Worm (Caenorhabditis elegans) whole organism, L4/young adult: ENCODE measurements around the gene F13B12.1.

Source experiments
- W03F9.2 ChIP-seq: fragments of 150-350 bp; optimal IDR thresholded peaks from 2 replicates; lab custom pipeline; 2014; ENCODE audit warnings: missing biosample characterization, missing genetic modification characterization
- dao-5 ChIP-seq: sonication (generic microtip); optimal IDR thresholded peaks from 2 replicates; lab custom pipeline; 2016; ENCODE audit warnings: missing genotype, missing genetic modification characterization, moderate library complexity, missing compliant biosample characterization
- him-1 ChIP-seq: sonication (generic microtip); optimal IDR thresholded peaks from 2 replicates; lab custom pipeline; 2016; ENCODE audit warnings: missing genotype, missing genetic modification reagents, missing genetic modification characterization, missing compliant biosample characterization

The F13B12.1 gene

DNA sequence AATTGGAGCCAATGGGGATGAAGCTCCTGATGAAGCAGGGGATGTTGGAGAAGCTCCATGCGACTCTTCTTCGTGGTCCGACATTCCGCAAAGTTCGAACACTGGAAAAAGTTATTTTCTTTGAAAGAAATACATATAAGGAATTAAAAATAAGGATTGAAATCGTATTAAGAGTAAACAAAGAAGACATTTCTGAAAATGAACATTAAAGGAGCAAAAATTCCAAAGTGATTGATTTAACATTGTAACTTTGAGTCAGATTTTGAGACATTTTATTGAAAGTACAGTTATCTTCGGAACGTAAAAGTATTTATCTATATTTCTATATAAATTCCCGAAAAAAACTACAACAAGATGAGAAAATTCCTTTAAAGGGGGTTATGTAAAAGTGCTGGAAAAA is at the start of gene F13B12.1:
Gene F13B12.1 (minus strand): TSS at position 101 of the 400 bp plus-strand sequence.
- no peak for TF ChIP-seq him-1 (tag; lab: Kevin White, UChicago)
- TF ChIP-seq W03F9.2 = no peak
- TF ChIP-seq dao-5 = no peak

DNA sequence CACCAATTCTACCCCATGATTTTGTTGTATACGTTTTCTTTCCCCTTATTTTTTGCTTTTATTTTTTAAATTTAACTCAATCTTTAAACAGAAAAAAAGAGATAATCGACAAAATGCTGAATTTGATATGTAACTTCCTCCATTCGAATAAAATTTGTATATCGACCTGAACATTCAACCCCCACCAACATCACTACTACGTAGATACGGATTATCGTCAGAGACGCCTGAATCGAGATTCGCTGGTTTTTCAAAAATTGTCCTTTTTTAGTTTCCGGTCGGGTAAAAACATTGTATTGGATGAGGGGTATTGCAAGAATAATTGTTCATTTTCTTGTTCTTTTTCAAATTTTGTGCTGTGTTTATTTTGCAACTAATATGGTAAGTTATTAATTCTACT is 48.0 kb upstream of the F13B12.1 start, which contains the start of gene bgnt-1.1:
Gene bgnt-1.1 (plus strand): TSS at position 301 of the 400 bp plus-strand sequence.
- TF ChIP-seq W03F9.2 (no peak), him-1 (tag; lab: Kevin White, UChicago) (no peak), dao-5 (no peak)

DNA sequence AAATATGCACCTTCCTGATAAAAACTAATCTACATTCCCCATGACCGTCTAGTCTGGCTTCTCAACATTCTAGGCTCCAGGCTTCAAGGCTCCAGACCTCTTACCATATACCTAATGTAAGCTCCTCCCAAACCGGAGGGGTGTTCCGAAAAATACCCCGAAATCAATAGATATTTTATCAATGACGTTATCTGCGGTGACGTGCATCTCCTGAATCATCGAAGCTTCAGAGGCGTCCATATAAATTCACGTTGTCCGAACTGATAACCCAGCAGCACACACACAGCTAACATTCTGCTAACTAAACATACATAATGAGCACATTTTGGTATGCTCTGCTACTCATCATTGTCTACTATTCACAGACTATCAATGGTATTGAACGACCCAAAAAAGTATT is 45.1 kb upstream of the F13B12.1 start, which contains the start of gene ugt-44:
Gene ugt-44 (plus strand): TSS at position 248 of the 400 bp plus-strand sequence.
- no peak for TF ChIP-seq W03F9.2

DNA sequence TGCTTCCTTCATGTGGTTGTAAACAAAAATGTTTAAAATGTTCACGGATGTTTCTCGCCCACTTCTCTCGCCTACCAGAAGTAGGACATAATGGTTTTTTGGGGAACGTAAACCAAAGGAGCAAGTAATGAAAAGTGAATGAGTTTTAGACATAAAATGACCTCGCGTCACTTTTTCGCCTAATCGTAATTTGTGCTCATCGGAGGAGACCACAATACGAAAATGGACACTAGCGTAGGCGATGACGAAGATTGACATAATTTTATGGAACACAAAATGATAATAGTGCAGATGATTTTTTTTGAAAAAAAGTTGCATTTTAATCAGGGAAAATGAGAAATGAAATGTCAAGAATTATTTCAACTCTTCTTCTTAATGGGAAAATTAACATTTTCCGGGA is 44.2 kb upstream of the F13B12.1 start:
- no peak for TF ChIP-seq him-1 (tag; lab: Kevin White, UChicago)

DNA sequence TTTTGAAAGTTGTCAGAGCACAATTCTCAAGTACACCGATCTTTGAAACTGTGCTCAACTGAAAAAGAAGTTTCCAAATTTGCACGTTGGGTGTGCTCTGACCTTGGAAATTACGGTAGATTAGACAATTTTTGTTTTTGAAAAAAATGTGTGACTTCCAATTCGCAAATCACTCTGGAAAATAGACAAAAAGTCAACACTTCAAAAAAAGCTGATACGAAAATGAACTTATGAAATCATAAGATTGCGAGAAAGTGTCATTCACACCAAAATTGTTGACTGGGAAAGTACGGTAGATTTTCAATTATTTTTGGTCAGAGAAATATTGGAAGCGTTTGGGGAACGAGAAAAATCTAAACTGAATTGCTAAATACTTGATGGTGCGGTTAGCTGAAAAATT is 42.9 kb upstream of the F13B12.1 start:
- no peak for TF ChIP-seq dao-5
- TF ChIP-seq W03F9.2 = no peak
- no peak for TF ChIP-seq him-1 (tag; lab: Kevin White, UChicago)

DNA sequence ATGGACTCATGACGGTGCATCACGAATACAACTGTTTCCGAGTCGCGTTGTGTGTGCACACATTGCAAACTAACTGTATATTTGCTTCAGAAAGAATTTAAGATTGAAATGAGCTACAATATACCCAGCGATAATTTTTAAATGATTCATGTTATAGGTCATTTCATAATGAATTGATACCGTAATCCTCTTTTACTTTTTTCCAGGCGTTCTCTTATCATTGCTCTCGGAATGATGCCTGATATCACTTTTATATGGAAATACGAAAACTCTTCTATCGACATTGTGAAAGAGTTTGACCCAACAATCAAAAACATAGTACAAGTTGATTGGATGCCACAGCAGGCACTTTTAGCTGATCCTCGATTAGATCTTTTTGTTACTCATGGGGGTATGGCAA is 42.0 kb upstream of the F13B12.1 start:
- TF ChIP-seq dao-5 (no peak), him-1 (tag; lab: Kevin White, UChicago) (no peak), W03F9.2 (no peak)

DNA sequence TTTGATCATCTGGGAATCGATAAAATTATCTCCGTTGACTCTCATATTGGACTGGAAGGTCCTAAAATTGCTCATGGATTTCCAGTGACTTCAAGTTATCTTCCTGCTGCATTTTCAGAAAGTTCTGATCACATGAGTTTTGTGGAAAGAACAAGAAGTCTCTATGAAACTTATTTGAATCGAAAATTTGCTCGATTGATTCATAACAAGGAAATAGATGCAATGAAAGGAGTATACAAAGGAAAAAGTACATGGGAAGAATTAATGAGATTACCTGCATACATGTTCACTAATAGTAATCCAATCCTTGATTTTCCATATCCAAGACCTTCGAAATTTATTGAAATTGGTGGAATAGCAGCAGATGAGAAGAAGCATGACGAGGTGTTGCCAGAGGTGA is 41.3 kb upstream of the F13B12.1 start:
- TF ChIP-seq him-1 (tag; lab: Kevin White, UChicago) = no peak
- TF ChIP-seq W03F9.2 = no peak
- TF ChIP-seq dao-5 = no peak

DNA sequence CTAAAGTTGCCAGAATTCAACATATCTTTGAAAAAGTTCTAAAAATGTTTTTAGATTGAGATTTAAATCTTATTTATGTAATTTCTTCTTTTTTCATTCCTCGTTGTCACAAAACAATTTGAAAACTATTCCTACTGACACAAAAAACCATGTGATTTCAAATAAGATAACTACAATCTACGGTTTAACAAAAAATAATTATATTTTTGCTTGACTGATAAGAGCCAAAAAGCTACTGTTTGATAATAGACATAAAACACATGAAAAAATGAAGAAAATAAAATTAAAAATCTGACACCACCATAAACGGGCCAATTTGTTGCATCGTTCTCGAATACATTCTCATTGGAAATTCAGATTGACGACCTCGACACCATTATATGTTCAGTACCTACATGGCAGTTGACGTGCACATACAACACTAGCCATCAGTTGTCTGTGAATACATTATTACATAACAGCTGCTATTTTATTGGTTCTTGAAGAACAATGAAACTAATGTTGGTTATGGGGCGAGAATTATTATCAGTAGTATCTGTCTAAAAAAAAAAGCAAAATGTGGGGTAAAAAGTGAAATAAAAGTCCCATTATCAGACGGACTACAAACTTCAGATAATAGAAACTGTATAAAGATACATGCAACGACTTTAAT is 39.7 kb upstream of the F13B12.1 start, which contains the start of gene ugt-43:
Gene ugt-43 (plus strand): TSS at position 602 of the 652 bp plus-strand sequence.
- no peak for TF ChIP-seq him-1 (tag; lab: Kevin White, UChicago)
- no peak for TF ChIP-seq dao-5
- TF ChIP-seq W03F9.2 = no peak

DNA sequence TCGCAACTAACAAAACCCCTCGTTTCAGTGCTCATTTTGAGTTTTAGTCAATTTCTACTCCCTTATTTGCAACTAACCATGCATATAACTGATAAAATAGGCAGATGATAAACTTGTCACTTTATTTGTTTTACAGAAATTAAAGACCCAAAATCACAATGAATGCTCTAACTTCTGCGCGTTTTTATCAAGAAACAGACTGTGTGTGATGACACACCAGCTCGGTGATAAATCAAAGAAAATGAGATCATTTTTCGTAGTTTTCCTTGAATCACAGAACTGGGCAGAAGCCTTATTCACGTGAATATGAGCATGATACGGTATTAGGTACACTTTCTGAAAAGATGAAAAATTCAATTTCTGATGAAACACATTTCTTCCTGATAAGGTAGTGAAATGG is 38.7 kb upstream of the F13B12.1 start:
- TF ChIP-seq W03F9.2 (no peak), dao-5 (no peak), him-1 (tag; lab: Kevin White, UChicago) (no peak)

DNA sequence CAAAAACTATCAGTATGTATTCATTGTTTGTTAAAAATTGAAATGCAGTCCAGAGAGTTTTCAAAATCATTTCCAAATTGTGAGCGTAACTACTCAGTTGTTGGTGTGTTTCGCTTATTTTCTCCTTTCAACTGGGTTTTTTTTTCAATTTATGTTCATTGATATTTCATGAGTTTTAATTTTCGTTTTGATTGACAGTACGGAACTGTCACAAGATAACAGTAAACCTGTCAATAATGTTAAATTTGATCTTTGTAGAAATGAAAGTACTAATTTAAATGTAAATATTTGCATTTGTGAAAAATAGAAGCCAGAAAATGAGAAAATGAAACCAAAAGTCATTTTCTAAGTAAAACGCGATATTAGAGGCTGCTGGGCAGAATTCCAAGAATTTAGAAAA is 38.2 kb upstream of the F13B12.1 start:
- no peak for TF ChIP-seq W03F9.2
- no peak for TF ChIP-seq dao-5
- TF ChIP-seq him-1 (tag; lab: Kevin White, UChicago) = no peak

DNA sequence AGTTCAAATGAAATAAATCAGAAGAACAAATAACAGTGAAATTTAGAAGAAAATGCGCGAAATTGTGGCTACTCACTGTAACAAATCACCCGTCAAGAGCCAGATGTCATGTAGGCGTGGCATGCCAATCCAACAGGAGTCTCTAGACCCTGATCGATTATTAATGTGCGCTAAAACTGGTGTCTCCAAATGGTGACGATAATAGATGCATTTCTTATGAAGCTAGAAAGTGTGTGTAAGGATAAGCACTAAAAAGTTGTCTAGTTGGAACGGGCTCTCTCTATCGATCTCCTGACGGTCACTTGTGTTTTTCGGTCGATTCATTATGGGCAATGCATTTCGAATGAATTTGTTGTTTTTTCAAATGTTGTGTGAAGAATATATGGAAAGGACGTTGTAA is 37.3 kb upstream of the F13B12.1 start, which contains the start of gene mec-3:
Gene mec-3 (minus strand): TSS at position 101 of the 400 bp plus-strand sequence.
- TF ChIP-seq him-1 (tag; lab: Kevin White, UChicago) = no peak
- no peak for TF ChIP-seq W03F9.2
- TF ChIP-seq dao-5 = no peak

DNA sequence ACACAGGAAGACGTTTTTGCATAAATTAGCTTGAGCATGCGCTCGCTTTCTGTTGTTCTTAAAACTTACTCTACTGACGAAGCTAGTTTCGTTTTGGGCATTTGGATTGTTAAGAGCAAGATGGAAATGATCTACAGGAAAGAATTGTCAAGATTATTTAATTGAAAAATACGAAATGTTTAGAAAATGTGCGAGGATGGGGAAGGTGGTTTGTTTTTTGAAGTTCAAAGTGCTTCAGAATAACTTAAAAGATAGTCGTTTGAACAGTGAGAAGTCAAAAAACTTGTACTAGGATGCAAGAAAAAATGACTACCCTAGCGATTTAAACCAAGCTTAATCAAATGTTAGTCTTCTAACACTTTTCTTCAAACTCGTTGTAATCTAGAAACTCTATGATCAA is 32.7 kb upstream of the F13B12.1 start, which contains the start of gene srb-17:
Gene srb-17 (minus strand): TSS at position 101 of the 400 bp plus-strand sequence.
- no peak for TF ChIP-seq dao-5

DNA sequence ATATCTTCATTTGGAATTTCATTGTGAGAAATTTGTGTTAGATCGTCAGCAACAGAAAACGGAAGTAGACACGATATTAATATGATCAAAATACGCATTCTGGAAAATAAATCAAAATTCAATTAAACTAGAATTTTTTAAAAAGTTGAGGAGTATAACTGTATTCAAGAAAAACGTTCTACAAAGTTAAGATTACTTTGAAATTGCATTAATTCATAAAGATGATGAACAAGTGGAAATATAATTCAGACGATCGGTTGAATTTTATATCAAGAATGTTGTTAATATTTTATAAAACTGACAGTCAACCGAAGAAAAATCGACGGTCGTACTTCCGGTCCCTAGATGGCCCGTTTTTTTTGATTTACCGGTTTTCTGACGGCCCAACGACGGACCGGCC is 28.6 kb upstream of the F13B12.1 start, which contains the start of gene F01D4.8:
Gene F01D4.8 (minus strand): TSS at position 101 of the 400 bp plus-strand sequence.
- TF ChIP-seq dao-5 = no peak
- no peak for TF ChIP-seq him-1 (tag; lab: Kevin White, UChicago)
- no peak for TF ChIP-seq W03F9.2

DNA sequence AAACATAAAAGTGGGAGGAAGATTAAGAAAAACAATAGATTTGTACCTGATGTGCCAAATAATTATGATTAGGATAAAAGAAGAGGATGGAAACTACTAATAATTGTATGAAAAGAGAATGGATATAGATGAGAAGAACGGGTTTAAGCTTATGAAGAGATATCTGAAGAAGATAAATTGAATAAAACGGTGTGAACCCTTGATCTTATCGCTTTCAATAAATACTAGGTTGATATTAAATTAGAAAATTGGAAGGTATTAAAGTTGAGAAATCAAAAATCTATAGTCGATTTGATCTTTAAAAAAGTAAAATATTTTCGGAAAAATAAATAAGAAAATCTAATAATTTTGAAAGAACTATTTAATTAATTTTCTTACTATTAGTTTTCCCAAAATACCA is 25.4 kb upstream of the F13B12.1 start, which contains the start of gene F13B12.4:
Gene F13B12.4 (minus strand): TSS at position 101 of the 400 bp plus-strand sequence.
- TF ChIP-seq him-1 (tag; lab: Kevin White, UChicago) (no peak), W03F9.2 (no peak), dao-5 (no peak)

DNA sequence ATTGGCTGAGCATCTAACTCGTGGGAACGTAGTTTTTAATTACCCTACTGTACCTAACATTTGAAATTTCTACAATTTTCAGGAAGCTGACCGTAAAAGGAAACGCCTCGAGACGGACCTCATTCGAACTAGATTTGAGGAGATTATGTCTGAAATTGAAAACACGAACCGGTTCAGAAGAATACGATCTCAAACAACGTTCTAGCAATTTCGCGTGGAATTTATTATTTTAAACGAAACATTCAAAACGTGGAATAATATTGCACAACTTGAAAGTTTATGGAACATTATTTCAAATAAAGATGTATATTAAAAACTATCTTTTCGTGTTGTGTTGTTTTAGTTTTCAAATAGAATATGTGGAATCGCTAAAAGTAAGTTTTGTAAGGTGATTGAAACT is 19.1 kb upstream of the F13B12.1 start, which contains the start of gene F13B12.7:
Gene F13B12.7 (plus strand): TSS at position 301 of the 400 bp plus-strand sequence.
- no peak for TF ChIP-seq him-1 (tag; lab: Kevin White, UChicago)
- no peak for TF ChIP-seq dao-5
- no peak for TF ChIP-seq W03F9.2

DNA sequence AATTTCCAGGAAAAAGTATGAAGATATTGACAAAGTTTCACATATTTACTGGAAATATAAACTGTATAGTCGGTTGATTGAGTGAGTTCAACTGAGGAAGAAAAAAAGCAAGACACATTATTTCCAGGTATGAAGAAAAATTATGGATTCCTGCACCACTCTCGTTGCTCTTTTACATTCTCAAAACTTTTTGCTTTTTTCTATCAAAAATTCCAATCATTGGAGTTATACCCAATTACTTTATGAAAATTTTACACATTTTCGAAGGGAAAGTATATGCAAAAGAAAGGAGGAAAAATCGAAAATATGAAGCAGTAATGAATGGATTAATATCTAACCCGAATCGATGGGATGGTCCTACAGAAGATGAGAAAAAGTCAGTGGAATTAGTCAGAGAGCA is 18.5 kb upstream of the F13B12.1 start:
- TF ChIP-seq W03F9.2 = no peak
